Worm (Caenorhabditis elegans) whole organism, L1 larva: ENCODE measurements around the gene bmk-1.

Experiments
- C04F5.9 ChIP-seq: sonication (generic microtip); optimal IDR thresholded peaks from 2 replicates; lab custom pipeline; 2016; ENCODE audit warnings: missing genetic modification characterization, missing compliant biosample characterization
- C16A3.4 ChIP-seq: fragments of 150-350 bp; optimal IDR thresholded peaks from 2 replicates; lab custom pipeline; 2014; ENCODE audit warnings: missing biosample characterization, missing genetic modification characterization
- C34B4.2 ChIP-seq: sonication (generic microtip); optimal IDR thresholded peaks from 2 replicates; lab custom pipeline; 2017; ENCODE audit warnings: mild to moderate bottlenecking, missing genetic modification characterization, missing compliant biosample characterization
- aha-1 ChIP-seq: fragments of 150-350 bp; optimal IDR thresholded peaks from 2 replicates; lab custom pipeline; 2014; ENCODE audit warnings: missing biosample characterization, missing genetic modification characterization
- alr-1 ChIP-seq: fragments of 200-800 bp; sonication (Bioruptor generic); optimal IDR thresholded peaks from 2 replicates; lab custom pipeline; 2018; ENCODE audit warnings: borderline replicate concordance, mild to moderate bottlenecking, missing genetic modification characterization, missing compliant biosample characterization
- blmp-1 ChIP-seq: fragments of 150-350 bp; optimal IDR thresholded peaks from 2 replicates; lab custom pipeline; 2014; ENCODE audit warnings: missing biosample characterization, missing genetic modification characterization
- ceh-63 ChIP-seq: fragments of 200-800 bp; sonication (Bioruptor generic); optimal IDR thresholded peaks from 2 replicates; lab custom pipeline; 2018; ENCODE audit warnings: mild to moderate bottlenecking, missing genetic modification characterization, missing compliant biosample characterization
- ceh-82 ChIP-seq, 3 experiments: fragments of 150-350 bp in 1 of 3; sonication (generic microtip) in 2 of 3; optimal IDR thresholded peaks; 2 replicates each; lab custom pipeline; 2014 to 2017; ENCODE audit warnings: missing biosample characterization in 3 of 3, missing genetic modification characterization in 3 of 3
- ceh-88 ChIP-seq: fragments of 200-800 bp; sonication (Bioruptor generic); IDR thresholded peaks from 2 replicates; pipeline ENCODE4 v1.3.6; 2022; ENCODE audit warnings: missing genetic modification characterization, missing compliant biosample characterization
- ceh-90 ChIP-seq: sonication (generic microtip); optimal IDR thresholded peaks from 2 replicates; lab custom pipeline; 2016; ENCODE audit warnings: missing genetic modification characterization, missing compliant biosample characterization
- efl-1 ChIP-seq, 4 experiments: fragments of 150-350 bp; optimal IDR thresholded peaks in 3 of 4; peaks in 1 of 4; 1 replicate in 1 of 4; 2 replicates in 3 of 4; lab custom pipeline; 2014; ENCODE audit warnings: missing biosample characterization in 2 of 4, missing genetic modification characterization in 2 of 4, missing genetic modification reagents in 2 of 4
- egl-13 ChIP-seq: sonication (generic microtip); optimal IDR thresholded peaks from 2 replicates; lab custom pipeline; 2016; ENCODE audit warnings: missing genotype, missing genetic modification reagents, missing genetic modification characterization, missing compliant biosample characterization
- elt-2 ChIP-seq: sonication (generic microtip); optimal IDR thresholded peaks from 2 replicates; lab custom pipeline; 2016; ENCODE audit warnings: missing genetic modification characterization, mild to moderate bottlenecking, inconsistent platforms, missing compliant biosample characterization, missing genetic modification reagents
- fkh-10 ChIP-seq: sonication (generic microtip); optimal IDR thresholded peaks from 2 replicates; lab custom pipeline; 2017; ENCODE audit warnings: missing biosample characterization, missing genetic modification reagents, missing genetic modification characterization
- fkh-4 ChIP-seq: sonication (generic microtip); optimal IDR thresholded peaks from 2 replicates; lab custom pipeline; 2016; ENCODE audit warnings: missing compliant biosample characterization, missing genetic modification characterization, borderline replicate concordance
- fkh-8 ChIP-seq: sonication (generic microtip); optimal IDR thresholded peaks from 2 replicates; lab custom pipeline; 2016; ENCODE audit warnings: mild to moderate bottlenecking, missing genetic modification characterization, missing compliant biosample characterization
- fos-1 ChIP-seq: fragments of 150-350 bp; optimal IDR thresholded peaks from 2 replicates; lab custom pipeline; 2014; ENCODE audit warnings: missing biosample characterization, missing genetic modification characterization
- grh-1 ChIP-seq: fragments of 200-800 bp; sonication (Bioruptor generic); IDR thresholded peaks from 2 replicates; pipeline ENCODE4 v1.3.6; 2022; ENCODE audit warnings: missing genetic modification reagents, missing genetic modification characterization, missing compliant biosample characterization
- hlh-17 ChIP-seq: fragments of 200-800 bp; sonication (Bioruptor generic); optimal IDR thresholded peaks from 2 replicates; lab custom pipeline; 2018; ENCODE audit warnings: missing genetic modification characterization, mild to moderate bottlenecking, missing compliant biosample characterization, moderate library complexity, borderline replicate concordance
- irx-1 ChIP-seq: sonication (generic microtip); optimal IDR thresholded peaks from 2 replicates; lab custom pipeline; 2016; ENCODE audit warnings: missing genetic modification characterization, missing compliant biosample characterization
- isw-1 ChIP-seq: fragments of 200-800 bp; sonication (Bioruptor generic); IDR thresholded peaks from 2 replicates; pipeline ENCODE4 v1.3.6; 2022; ENCODE audit warnings: missing genetic modification characterization, missing compliant biosample characterization
- lin-13 ChIP-seq: fragments of 150-350 bp; optimal IDR thresholded peaks from 2 replicates; lab custom pipeline; 2014; ENCODE audit warnings: missing biosample characterization, missing genetic modification reagents, missing genetic modification characterization
- lin-14 ChIP-seq: fragments of 200-800 bp; sonication (Bioruptor generic); optimal IDR thresholded peaks from 2 replicates; lab custom pipeline; 2018; ENCODE audit warnings: mild to moderate bottlenecking, missing genetic modification characterization, moderate library complexity, missing compliant biosample characterization
- lin-35 ChIP-seq, 2 experiments: fragments of 150-350 bp; optimal IDR thresholded peaks; 2 replicates each; lab custom pipeline; 2014; ENCODE audit warnings: missing biosample characterization in 2 of 2, missing genetic modification characterization in 2 of 2, missing genetic modification reagents in 2 of 2
- lin-39 ChIP-seq: fragments of 150-350 bp; optimal IDR thresholded peaks from 2 replicates; lab custom pipeline; 2014; ENCODE audit warnings: missing biosample characterization, missing genetic modification reagents, missing genetic modification characterization
- lir-3 ChIP-seq: sonication (generic microtip); optimal IDR thresholded peaks from 2 replicates; lab custom pipeline; 2016; ENCODE audit warnings: mild to moderate bottlenecking, missing genetic modification characterization, moderate library complexity, missing compliant biosample characterization; ENCODE audit not compliant: poor library complexity
- mab-9 ChIP-seq: fragments of 200-800 bp; sonication (Bioruptor generic); IDR thresholded peaks from 2 replicates; pipeline ENCODE4 v1.3.6; 2022; ENCODE audit warnings: missing genetic modification reagents, missing genetic modification characterization, missing compliant biosample characterization
- mef-2 ChIP-seq: fragments of 150-350 bp; optimal IDR thresholded peaks from 2 replicates; lab custom pipeline; 2014; ENCODE audit warnings: missing biosample characterization, missing genetic modification characterization
- mep-1 ChIP-seq: fragments of 150-350 bp; optimal IDR thresholded peaks from 2 replicates; lab custom pipeline; 2014; ENCODE audit warnings: missing biosample characterization, missing genetic modification characterization
- nhr-12 ChIP-seq: sonication (generic microtip); optimal IDR thresholded peaks from 2 replicates; lab custom pipeline; 2017; ENCODE audit warnings: missing biosample characterization, missing genetic modification characterization
- nhr-19 ChIP-seq: fragments of 200-800 bp; sonication (Bioruptor generic); conservative IDR thresholded peaks from 2 replicates; pipeline ENCODE4 v1.3.6; 2022; ENCODE audit warnings: missing genetic modification characterization, missing compliant biosample characterization
- nhr-237 ChIP-seq: fragments of 150-350 bp; optimal IDR thresholded peaks from 2 replicates; lab custom pipeline; 2014; ENCODE audit warnings: missing biosample characterization, missing genetic modification characterization
- nhr-47 ChIP-seq: sonication (generic microtip); optimal IDR thresholded peaks from 2 replicates; lab custom pipeline; 2016; ENCODE audit warnings: mild to moderate bottlenecking, missing genetic modification characterization, moderate library complexity, missing compliant biosample characterization
- nhr-71 ChIP-seq: sonication (generic microtip); optimal IDR thresholded peaks from 2 replicates; lab custom pipeline; 2016; ENCODE audit warnings: mild to moderate bottlenecking, missing genetic modification characterization, moderate library complexity, missing compliant biosample characterization
- nhr-77 ChIP-seq: fragments of 150-350 bp; optimal IDR thresholded peaks from 2 replicates; lab custom pipeline; 2014; ENCODE audit warnings: missing biosample characterization, missing genetic modification characterization
- nhr-84 ChIP-seq: sonication (generic microtip); optimal IDR thresholded peaks from 2 replicates; lab custom pipeline; 2017; ENCODE audit warnings: missing biosample characterization, missing genetic modification characterization
- nhr-85 ChIP-seq: sonication (generic microtip); peaks from one replicate; lab custom pipeline; 2016; ENCODE audit warnings: missing genetic modification characterization, inconsistent platforms, missing compliant biosample characterization
- nhr-90 ChIP-seq: sonication (generic microtip); optimal IDR thresholded peaks from 2 replicates; lab custom pipeline; 2016; ENCODE audit warnings: mild to moderate bottlenecking, missing genetic modification characterization, missing compliant biosample characterization; ENCODE audit not compliant: poor library complexity
- rnt-1 ChIP-seq: sonication (generic microtip); optimal IDR thresholded peaks from 2 replicates; lab custom pipeline; 2016; ENCODE audit warnings: mild to moderate bottlenecking, missing genetic modification characterization, moderate library complexity, missing compliant biosample characterization
- skn-1 ChIP-seq: fragments of 150-350 bp; optimal IDR thresholded peaks from 2 replicates; lab custom pipeline; 2014; ENCODE audit warnings: missing biosample characterization, missing genetic modification characterization
- snpc-4 ChIP-seq: fragments of 150-350 bp; optimal IDR thresholded peaks from 2 replicates; lab custom pipeline; 2014; ENCODE audit warnings: missing biosample characterization, missing genetic modification characterization
- sptf-1 ChIP-seq: fragments of 150-350 bp; optimal IDR thresholded peaks from 2 replicates; lab custom pipeline; 2014; ENCODE audit warnings: missing biosample characterization, missing genetic modification characterization
- sup-37 ChIP-seq: fragments of 200-800 bp; sonication (Bioruptor generic); optimal IDR thresholded peaks from 2 replicates; lab custom pipeline; 2018; ENCODE audit warnings: mild to moderate bottlenecking, missing genetic modification characterization, missing compliant biosample characterization
- tlp-1 ChIP-seq: fragments of 150-350 bp; optimal IDR thresholded peaks from 2 replicates; lab custom pipeline; 2014; ENCODE audit warnings: missing biosample characterization, missing genetic modification characterization
- unc-30 ChIP-seq: sonication (generic microtip); optimal IDR thresholded peaks from 2 replicates; lab custom pipeline; 2017; ENCODE audit warnings: missing biosample characterization, missing genetic modification characterization
- unc-86 ChIP-seq: sonication (generic microtip); optimal IDR thresholded peaks from 2 replicates; lab custom pipeline; 2016; ENCODE audit warnings: missing genetic modification characterization, missing compliant biosample characterization
- xbp-1 ChIP-seq: sonication (generic microtip); optimal IDR thresholded peaks from 2 replicates; lab custom pipeline; 2016; ENCODE audit warnings: missing genetic modification characterization, missing compliant biosample characterization
- zip-4 ChIP-seq: fragments of 200-800 bp; sonication (Bioruptor generic); optimal IDR thresholded peaks from 2 replicates; lab custom pipeline; 2018; ENCODE audit warnings: mild to moderate bottlenecking, missing genetic modification characterization, moderate library complexity, missing compliant biosample characterization
- ztf-11 ChIP-seq, 2 experiments: sonication (generic microtip); optimal IDR thresholded peaks; 2 replicates each; lab custom pipeline; 2016 to 2017; ENCODE audit warnings: missing genetic modification characterization in 2 of 2, missing biosample characterization in 1 of 2, missing compliant biosample characterization in 1 of 2
- ztf-4 ChIP-seq: fragments of 150-350 bp; optimal IDR thresholded peaks from 2 replicates; lab custom pipeline; 2014; ENCODE audit warnings: missing biosample characterization, missing genetic modification characterization

bmk-1 gene

ce11 chrV:14424958-14425492 lies 31.8 kb downstream of the bmk-1 start, which contains the start of gene rrsr-1 (continued):
- peak in 1 of 2 experiments; percentile 6 for TF ChIP-seq ztf-11 (tag; optimal IDR thresholded peaks at IDR 0.05; lab: Kevin White, UChicago)
- peak in 1 of 2 experiments; percentile 54 for TF ChIP-seq lin-35 (GFP tag; optimal IDR thresholded peaks at IDR 0.05; lab: Kevin White, UChicago)
- no peak for TF ChIP-seq sptf-1
- no peak for TF ChIP-seq egl-13
- TF ChIP-seq ceh-90 (tag; lab: Kevin White, UChicago), result no peak
- TF ChIP-seq C34B4.2 (tag; lab: Kevin White, UChicago), result no peak
- no peak for TF ChIP-seq sup-37 (GFP tag; lab: Kevin White, UChicago)

ce11 chrV:14423268-14423667 lies 33.5 kb downstream of the bmk-1 start, which contains the start of gene rpoa-12:
Gene rpoa-12 (minus strand): TSS chrV:14423304.
- TF ChIP-seq alr-1 (tag; lab: Kevin White, UChicago), result no peak
- TF ChIP-seq tlp-1, result no peak
- no peak for TF ChIP-seq ceh-88
- peak; percentile 62 for TF ChIP-seq nhr-71 (tag; lab: Kevin White, UChicago)
- TF ChIP-seq lir-3 (tag; lab: Kevin White, UChicago), result peak; percentile 68
- TF ChIP-seq mep-1, result no peak
- TF ChIP-seq nhr-19 (GFP tag; lab: Robert Waterston, UW), result 0 out of 2 replicates have a peak, but pooled peaks have one; percentile 5
- TF ChIP-seq irx-1 (tag; lab: Kevin White, UChicago), result no peak
- peak; percentile 67 for TF ChIP-seq nhr-47 (tag; lab: Kevin White, UChicago)
- TF ChIP-seq ceh-82 (tag; optimal IDR thresholded peaks at IDR 0.05; lab: Kevin White, UChicago), result peak in 1 of 3 experiments; percentile 24
- no peak for TF ChIP-seq zip-4
- TF ChIP-seq unc-30 (tag; lab: Kevin White, UChicago), result no peak
- no peak for TF ChIP-seq grh-1 (GFP tag; lab: Robert Waterston, UW)
- no peak for TF ChIP-seq mef-2 (tag; lab: Kevin White, UChicago)
- TF ChIP-seq nhr-85 (tag; lab: Kevin White, UChicago), result no peak
- TF ChIP-seq unc-86, result no peak
- no peak for TF ChIP-seq lin-39 (tag; lab: Kevin White, UChicago)
- no peak for TF ChIP-seq blmp-1 (tag; lab: Kevin White, UChicago)
- peak; percentile 52 to 58 for TF ChIP-seq efl-1 (optimal IDR thresholded peaks at IDR 0.05; lab: Kevin White, UChicago)
- peak; percentile 50 to 78 for TF ChIP-seq efl-1 (GFP tag; optimal IDR thresholded peaks at IDR 0.05 in 1 of 2; lab: Kevin White, UChicago)
- TF ChIP-seq isw-1 (GFP tag; lab: Robert Waterston, UW), result peak; percentile 32; the same call in 1 of the 2 replicates
- no peak for TF ChIP-seq fkh-10 (GFP tag; lab: Kevin White, UChicago)
- no peak for TF ChIP-seq sptf-1
- TF ChIP-seq elt-2 (tag; lab: Kevin White, UChicago), result no peak
- TF ChIP-seq rnt-1, result peak; percentile 42
- TF ChIP-seq nhr-237 (tag; lab: Kevin White, UChicago), result no peak
- no peak for TF ChIP-seq ceh-63
- peak; percentile 59 for TF ChIP-seq C16A3.4
- TF ChIP-seq nhr-84 (tag; lab: Kevin White, UChicago), result no peak
- TF ChIP-seq lin-13, result peak; percentile 12
- TF ChIP-seq skn-1 (tag; lab: Kevin White, UChicago), result peak; percentile 94
- no peak for TF ChIP-seq nhr-77 (tag; lab: Kevin White, UChicago)
- TF ChIP-seq xbp-1 (tag; lab: Kevin White, UChicago), result peak; percentile 55
- TF ChIP-seq ztf-4, result no peak
- TF ChIP-seq aha-1 (tag; lab: Kevin White, UChicago), result no peak
- TF ChIP-seq fos-1 (tag; lab: Kevin White, UChicago), result no peak
- peak; percentile 25 for TF ChIP-seq ceh-90 (tag; lab: Kevin White, UChicago)
- TF ChIP-seq C04F5.9 (tag; lab: Kevin White, UChicago), result no peak
- no peak for TF ChIP-seq nhr-12 (tag; lab: Kevin White, UChicago)
- no peak for TF ChIP-seq hlh-17 (GFP tag; lab: Kevin White, UChicago)
- TF ChIP-seq lin-14, result peak; percentile 53
- TF ChIP-seq mab-9, result no peak
- TF ChIP-seq nhr-90, result peak; percentile 49
- TF ChIP-seq fkh-4 (tag; lab: Kevin White, UChicago), result no peak
- no peak for TF ChIP-seq snpc-4 (tag; lab: Kevin White, UChicago)
- TF ChIP-seq fkh-8 (tag; lab: Kevin White, UChicago), result peak; percentile 63
